Fruit fly (Drosophila melanogaster) whole organism, embryonic: ENCODE results near the gene CG1801.

Experiments
- Adf1 ChIP-seq: fragments of 200-800 bp; sonication (Bioruptor generic); IDR thresholded peaks from 2 replicates; pipeline ENCODE4 v1.3.6; 2022; ENCODE audit warnings: missing biosample characterization, missing genetic modification characterization
- Atf3 ChIP-seq: fragments of 200-800 bp; sonication (Bioruptor generic); optimal IDR thresholded peaks from 3 replicates; lab custom pipeline; 2016; ENCODE audit warnings: missing biosample characterization, missing genetic modification characterization
- Awh ChIP-seq: fragments of 200-800 bp; sonication (Bioruptor generic); IDR thresholded peaks from 2 replicates; pipeline ENCODE4, ENCODE4 v1.3.6; 2022; ENCODE audit warnings: missing biosample characterization, missing genetic modification characterization
- CG10274 ChIP-seq: fragments of 200-800 bp; sonication (Bioruptor generic); optimal IDR thresholded peaks from 3 replicates; lab custom pipeline; 2017; ENCODE audit warnings: missing biosample characterization, mild to moderate bottlenecking, missing genetic modification characterization
- CG10543 ChIP-seq: fragments of 200-800 bp; sonication (Bioruptor generic); optimal IDR thresholded peaks from 3 replicates; lab custom pipeline; 2017; ENCODE audit warnings: missing biosample characterization, mild to moderate bottlenecking, missing genetic modification characterization, moderate library complexity
- CG13296 ChIP-seq: fragments of 200-800 bp; sonication (Bioruptor generic); optimal IDR thresholded peaks from 3 replicates; lab custom pipeline; 2018; ENCODE audit warnings: missing biosample characterization, mild to moderate bottlenecking, missing genetic modification characterization
- CG13424 ChIP-seq: fragments of 200-800 bp; sonication (Bioruptor generic); optimal IDR thresholded peaks from 2 replicates; lab custom pipeline; 2019; ENCODE audit warnings: missing biosample characterization, mild to moderate bottlenecking, missing genetic modification characterization, moderate library complexity
- CG14710 ChIP-seq: fragments of 200-800 bp; sonication (Bioruptor generic); optimal IDR thresholded peaks from 3 replicates; lab custom pipeline; 2019; ENCODE audit warnings: missing biosample characterization, mild to moderate bottlenecking, missing genetic modification characterization, moderate library complexity
- CG14965 ChIP-seq: fragments of 200-800 bp; sonication (Bioruptor generic); optimal IDR thresholded peaks from 2 replicates; lab custom pipeline; 2016; ENCODE audit warnings: missing biosample characterization, missing genetic modification characterization, borderline replicate concordance
- CG15269 ChIP-seq: fragments of 200-800 bp; sonication (Bioruptor generic); optimal IDR thresholded peaks from 2 replicates; lab custom pipeline; 2018; ENCODE audit warnings: missing biosample characterization, mild to moderate bottlenecking, missing genetic modification characterization, moderate library complexity
- CG1602 ChIP-seq: fragments of 200-800 bp; sonication (Bioruptor generic); optimal IDR thresholded peaks from 3 replicates; lab custom pipeline; 2016; ENCODE audit warnings: missing biosample characterization, missing genetic modification characterization
- CG16813 ChIP-seq: fragments of 200-800 bp; sonication (Bioruptor generic); IDR thresholded peaks from 3 replicates; pipeline ENCODE4 v1.3.6; 2022; ENCODE audit warnings: missing biosample characterization, missing genetic modification characterization; ENCODE audit not compliant: partially characterized antibody
- CG16863 ChIP-seq: fragments of 200-800 bp; sonication (Bioruptor generic); optimal IDR thresholded peaks from 3 replicates; lab custom pipeline; 2016; ENCODE audit warnings: missing biosample characterization, missing genetic modification characterization
- CG17385 ChIP-seq: fragments of 200-800 bp; sonication (Bioruptor generic); optimal IDR thresholded peaks from 3 replicates; lab custom pipeline; 2018; ENCODE audit warnings: missing biosample characterization, mild to moderate bottlenecking, missing genetic modification characterization
- CG2712 ChIP-seq: fragments of 200-800 bp; optimal IDR thresholded peaks from 3 replicates; lab custom pipeline; 2019; ENCODE audit warnings: missing biosample characterization, mild to moderate bottlenecking, missing genetic modification characterization, moderate library complexity
- CG30403 ChIP-seq: fragments of 200-800 bp; sonication (Bioruptor generic); optimal IDR thresholded peaks from 3 replicates; lab custom pipeline; 2016; ENCODE audit warnings: missing biosample characterization, missing genetic modification characterization
- CG6254 ChIP-seq: fragments of 200-800 bp; sonication (Bioruptor generic); optimal IDR thresholded peaks from 3 replicates; lab custom pipeline; 2017; ENCODE audit warnings: mild to moderate bottlenecking, missing biosample characterization, missing genetic modification reagents, missing genetic modification characterization
- CG8281 ChIP-seq: fragments of 200-800 bp; sonication (Bioruptor generic); optimal IDR thresholded peaks from 2 replicates; lab custom pipeline; 2018; ENCODE audit warnings: missing biosample characterization, mild to moderate bottlenecking, missing genetic modification characterization, moderate library complexity
- CG8359 ChIP-seq: fragments of 200-800 bp; sonication (Bioruptor generic); optimal IDR thresholded peaks from 2 replicates; lab custom pipeline; 2017; ENCODE audit warnings: missing biosample characterization, mild to moderate bottlenecking, missing genetic modification characterization, borderline replicate concordance
- CG8478 ChIP-seq: fragments of >200 bp; optimal IDR thresholded peaks from 2 replicates; lab custom pipeline; 2018
- CG9215 ChIP-seq: fragments of 200-800 bp; sonication (Bioruptor generic); IDR thresholded peaks from 2 replicates; pipeline ENCODE4 v1.3.6; 2022; ENCODE audit warnings: missing biosample characterization, missing genetic modification characterization
- D19B ChIP-seq: fragments of 200-800 bp; sonication (Bioruptor generic); optimal IDR thresholded peaks from 2 replicates; lab custom pipeline; 2017; ENCODE audit warnings: missing biosample characterization, mild to moderate bottlenecking, missing genetic modification characterization
- Gug ChIP-seq: fragments of 200-800 bp; sonication (Bioruptor generic); IDR thresholded peaks from 4 replicates; pipeline ENCODE4 v1.3.6; 2022; ENCODE audit warnings: missing biosample characterization, missing genetic modification characterization
- HHEX ChIP-seq: fragments of 200-800 bp; sonication (Bioruptor generic); optimal IDR thresholded peaks from 3 replicates; lab custom pipeline; 2017; ENCODE audit warnings: missing biosample characterization, mild to moderate bottlenecking, missing genetic modification characterization, missing genetic modification reagents
- Hr3 ChIP-seq: fragments of 200-800 bp; sonication (Bioruptor generic); optimal IDR thresholded peaks from 3 replicates; lab custom pipeline; 2016; ENCODE audit warnings: missing biosample characterization, missing genetic modification characterization
- Hr51 ChIP-seq, 2 experiments: fragments of 200-800 bp; sonication (Bioruptor generic); optimal IDR thresholded peaks; 2 replicates in 1 of 2; 3 replicates in 1 of 2; lab custom pipeline; 2016 to 2018; ENCODE audit warnings: missing biosample characterization in 2 of 2, missing genetic modification characterization in 2 of 2, mild to moderate bottlenecking in 1 of 2, moderate library complexity in 1 of 2
- Mes4 ChIP-seq: fragments of 200-800 bp; sonication (Bioruptor generic); optimal IDR thresholded peaks from 2 replicates; lab custom pipeline; 2016; ENCODE audit warnings: missing biosample characterization, missing genetic modification characterization
- Myb ChIP-seq: fragments of 200-800 bp; sonication (Bioruptor generic); optimal IDR thresholded peaks from 2 replicates; lab custom pipeline; 2016; ENCODE audit warnings: missing biosample characterization, missing genetic modification characterization
- Nf-YA ChIP-seq: fragments of 200-800 bp; sonication (Bioruptor generic); IDR thresholded peaks from 2 replicates; pipeline ENCODE4 v1.3.6; 2022; ENCODE audit warnings: missing biosample characterization, missing genetic modification characterization
- Poxn ChIP-seq: fragments of 200-800 bp; sonication (Bioruptor generic); IDR thresholded peaks from 2 replicates; pipeline ENCODE4 v1.3.6; 2022; ENCODE audit warnings: missing biosample characterization, missing genetic modification characterization
- Six4 ChIP-seq: fragments of 200-800 bp; sonication (Bioruptor generic); optimal IDR thresholded peaks from 2 replicates; lab custom pipeline; 2016; ENCODE audit warnings: missing biosample characterization, missing genetic modification characterization
- Sox100B ChIP-seq: fragments of 200-800 bp; sonication (Bioruptor generic); optimal IDR thresholded peaks from 3 replicates; lab custom pipeline; 2018; ENCODE audit warnings: missing biosample characterization, mild to moderate bottlenecking, missing genetic modification characterization
- Taf1 ChIP-seq: fragments of 200-800 bp; sonication (Bioruptor generic); IDR thresholded peaks from 2 replicates; pipeline ENCODE4 v1.3.6; 2022; ENCODE audit warnings: missing biosample characterization, missing genetic modification characterization
- amos ChIP-seq: fragments of 200-800 bp; sonication (Bioruptor generic); IDR thresholded peaks from 2 replicates; pipeline ENCODE4 v1.3.6; 2022; ENCODE audit warnings: missing biosample characterization, missing genetic modification characterization; ENCODE audit not compliant: partially characterized antibody
- az2 ChIP-seq: fragments of 200-800 bp; sonication (Bioruptor generic); optimal IDR thresholded peaks from 3 replicates; lab custom pipeline; 2016; ENCODE audit warnings: missing biosample characterization, missing genetic modification characterization
- chn ChIP-seq: fragments of 200-800 bp; sonication (Bioruptor generic); optimal IDR thresholded peaks from 2 replicates; lab custom pipeline; 2016; ENCODE audit warnings: missing biosample characterization, missing genetic modification characterization
- danr ChIP-seq: fragments of 200-800 bp; sonication (Bioruptor generic); IDR thresholded peaks from 2 replicates; pipeline ENCODE4 v1.3.6; 2022; ENCODE audit warnings: missing biosample characterization, missing genetic modification characterization
- dmrt99B ChIP-seq: fragments of 200-800 bp; sonication (Bioruptor generic); optimal IDR thresholded peaks from 2 replicates; lab custom pipeline; 2018; ENCODE audit warnings: missing biosample characterization, mild to moderate bottlenecking, missing genetic modification characterization, moderate library complexity
- gcm ChIP-seq: fragments of 200-800 bp; sonication (Bioruptor generic); optimal IDR thresholded peaks from 2 replicates; lab custom pipeline; 2019; ENCODE audit warnings: missing biosample characterization, mild to moderate bottlenecking, missing genetic modification characterization, moderate library complexity
- grau ChIP-seq: fragments of 200-800 bp; optimal IDR thresholded peaks from 3 replicates; lab custom pipeline; 2019; ENCODE audit warnings: missing biosample characterization, mild to moderate bottlenecking, missing genetic modification characterization, moderate library complexity
- knrl ChIP-seq: fragments of 200-800 bp; sonication (Bioruptor generic); IDR thresholded peaks from 3 replicates; pipeline ENCODE4 v1.3.6; 2022; ENCODE audit warnings: missing biosample characterization, missing genetic modification characterization; ENCODE audit not compliant: partially characterized antibody
- phol ChIP-seq: fragments of 200-800 bp; sonication (Bioruptor generic); optimal IDR thresholded peaks from 3 replicates; lab custom pipeline; 2018; ENCODE audit warnings: missing biosample characterization, mild to moderate bottlenecking, missing genetic modification characterization, moderate library complexity
- ssp ChIP-seq: fragments of 200-800 bp; sonication (Bioruptor generic); IDR thresholded peaks from 2 replicates; pipeline ENCODE4 v1.3.6; 2022; ENCODE audit warnings: missing biosample characterization, missing genetic modification characterization
- trem ChIP-seq: fragments of 200-800 bp; optimal IDR thresholded peaks from 3 replicates; lab custom pipeline; 2019; ENCODE audit warnings: missing biosample characterization, mild to moderate bottlenecking, missing genetic modification characterization, moderate library complexity
- trh ChIP-seq: fragments of 200-800 bp; sonication (Bioruptor generic); optimal IDR thresholded peaks from 2 replicates; lab custom pipeline; 2016; ENCODE audit warnings: missing biosample characterization, missing genetic modification characterization
- twi ChIP-seq: fragments of 200-800 bp; optimal IDR thresholded peaks from 2 replicates; lab custom pipeline; 2019; ENCODE audit warnings: missing biosample characterization, mild to moderate bottlenecking, missing genetic modification characterization, moderate library complexity
- unc-4 ChIP-seq: fragments of 200-800 bp; sonication (Bioruptor generic); IDR thresholded peaks from 2 replicates; pipeline ENCODE4 v1.3.6; 2022; ENCODE audit warnings: missing biosample characterization, missing genetic modification characterization; ENCODE audit not compliant: partially characterized antibody
- wek ChIP-seq: fragments of 200-800 bp; sonication (Bioruptor generic); optimal IDR thresholded peaks from 3 replicates; lab custom pipeline; 2018; ENCODE audit warnings: missing biosample characterization, mild to moderate bottlenecking, missing genetic modification characterization, moderate library complexity
- wor ChIP-seq: fragments of 200-800 bp; sonication (Bioruptor generic); IDR thresholded peaks from 2 replicates; pipeline ENCODE4 v1.3.6; 2022; ENCODE audit warnings: missing biosample characterization, missing genetic modification characterization

CG1801 gene

DNA sequence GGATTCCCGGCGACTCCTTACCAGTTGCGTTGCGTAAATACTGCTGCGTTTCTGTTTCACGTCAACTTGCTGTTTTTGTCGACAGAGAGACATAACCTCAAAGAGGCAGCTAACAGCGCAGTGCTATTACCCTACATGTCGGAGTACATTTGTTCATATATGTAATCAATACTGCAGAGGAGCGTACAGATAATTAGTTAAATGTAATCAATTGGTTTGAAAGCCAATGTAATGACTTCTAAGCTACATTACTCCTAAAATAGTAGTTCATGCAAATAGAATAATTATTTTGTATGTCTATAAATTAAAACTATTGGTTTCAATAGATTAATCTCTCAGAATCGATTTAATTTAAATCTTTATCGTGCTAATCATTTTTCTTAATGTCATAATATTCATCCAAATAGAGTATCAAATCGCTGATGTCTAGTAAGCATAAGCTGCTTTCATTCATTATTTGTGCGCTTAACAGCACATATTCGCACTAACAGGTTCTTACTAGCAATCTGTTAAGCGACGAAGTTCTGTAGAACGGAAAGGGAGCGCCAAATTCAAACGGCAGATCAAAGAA lies 2.0 kb upstream of the CG1801 start, which contains the start of the genes SLIRP1 and anox (continued):
- peak; percentile 68 for TF ChIP-seq ssp (GFP tag; lab: Robert Waterston, UW)
- peak; percentile 78 for TF ChIP-seq twi (tag; lab: Kevin White, UChicago)
- no peak for TF ChIP-seq amos (GFP tag; lab: Robert Waterston, UW)
- TF ChIP-seq wek (GFP tag; lab: Kevin White, UChicago) = peak; percentile 27
- TF ChIP-seq CG15269 (tag; lab: Kevin White, UChicago) = peak; percentile 89
- peak; percentile 69 for TF ChIP-seq CG8281 (tag; lab: Kevin White, UChicago)
- peak; percentile 82 for TF ChIP-seq Six4 (GFP tag; lab: Kevin White, UChicago)
- peak; percentile 59 for TF ChIP-seq chn (GFP tag; lab: Kevin White, UChicago)
- TF ChIP-seq CG14710 (tag; lab: Kevin White, UChicago) = peak; percentile 92
- TF ChIP-seq Hr51 (GFP tag; optimal IDR thresholded peaks at IDR 0.05; lab: Kevin White, UChicago) = peak; percentile 39 to 92
- TF ChIP-seq Atf3 (GFP tag; lab: Kevin White, UChicago) = peak; percentile 51
- peak; percentile 89 for TF ChIP-seq Hr3
- TF ChIP-seq CG8478 = no peak
- TF ChIP-seq CG10274 (GFP tag; lab: Kevin White, UChicago) = peak; percentile 68
- TF ChIP-seq Poxn = peak; percentile 46; the same call in 1 of the 2 replicates
- TF ChIP-seq CG30403 (GFP tag; lab: Kevin White, UChicago) = peak; percentile 93
- TF ChIP-seq CG17385 = peak; percentile 79
- TF ChIP-seq wor (GFP tag; lab: Robert Waterston, UW) = peak; percentile 72
- TF ChIP-seq CG9215 (GFP tag; lab: Robert Waterston, UW) = peak; percentile 77
- TF ChIP-seq az2 (GFP tag; lab: Kevin White, UChicago) = peak; percentile 85
- peak; percentile 49 for TF ChIP-seq Adf1
- TF ChIP-seq Awh (GFP tag; lab: Robert Waterston, UW) = peak; percentile 44; the same call in 1 of the 2 replicates
- 0 out of 2 replicates have a peak, but pooled peaks have one; percentile 40 for TF ChIP-seq Nf-YA (GFP tag; lab: Robert Waterston, UW)
- peak; percentile 45 for TF ChIP-seq Myb (GFP tag; lab: Kevin White, UChicago)
- TF ChIP-seq D19B (GFP tag; lab: Kevin White, UChicago) = peak; percentile 81
- peak; percentile 80 for TF ChIP-seq HHEX
- peak; percentile 65 for TF ChIP-seq danr
- peak; percentile 92 for TF ChIP-seq CG2712
- no peak for TF ChIP-seq CG14965 (GFP tag; lab: Kevin White, UChicago)
- TF ChIP-seq grau (tag; lab: Kevin White, UChicago) = peak; percentile 93
- no peak for TF ChIP-seq knrl
- TF ChIP-seq trem (tag; lab: Kevin White, UChicago) = peak; percentile 87
- no peak for TF ChIP-seq CG16813 (GFP tag; lab: Robert Waterston, UW)
- peak; percentile 63; the same call in 3 of the 4 replicates for TF ChIP-seq Gug (GFP tag; lab: Robert Waterston, UW)
- peak; percentile 91 for TF ChIP-seq CG13424 (tag; lab: Kevin White, UChicago)
- peak; percentile 66 for TF ChIP-seq CG8359 (GFP tag; lab: Kevin White, UChicago)
- peak; percentile 58 for TF ChIP-seq CG6254
- peak; percentile 78 for TF ChIP-seq CG16863 (GFP tag; lab: Kevin White, UChicago)
- peak; percentile 86 for TF ChIP-seq gcm (GFP tag; lab: Kevin White, UChicago)
- peak; percentile 93 for TF ChIP-seq phol (tag; lab: Kevin White, UChicago)
- TF ChIP-seq Mes4 (GFP tag; lab: Kevin White, UChicago) = peak; percentile 62
- TF ChIP-seq unc-4 = no peak
- TF ChIP-seq Sox100B (GFP tag; lab: Kevin White, UChicago) = peak; percentile 92
- TF ChIP-seq trh (GFP tag; lab: Kevin White, UChicago) = peak; percentile 81
- TF ChIP-seq CG13296 (GFP tag; lab: Kevin White, UChicago) = peak; percentile 86
- peak; percentile 64; the same call in 1 of the 2 replicates for TF ChIP-seq Taf1 (GFP tag; lab: Robert Waterston, UW)
- peak; percentile 77 for TF ChIP-seq CG10543 (GFP tag; lab: Kevin White, UChicago)
- peak; percentile 90 for TF ChIP-seq dmrt99B (tag; lab: Kevin White, UChicago)
- peak; percentile 89 for TF ChIP-seq CG1602 (GFP tag; lab: Kevin White, UChicago)
